Worm (Caenorhabditis elegans) whole organism, L3 larva: ENCODE results near the gene cpr-9.

Experiments used
- aly-2 ChIP-seq: fragments of 150-350 bp; optimal IDR thresholded peaks from 2 replicates; lab custom pipeline; 2014; ENCODE audit warnings: missing biosample characterization, missing genetic modification characterization
- ama-1 ChIP-seq: fragments of 150-350 bp; optimal IDR thresholded peaks from 2 replicates; lab custom pipeline; 2018
- ceh-16 ChIP-seq: sonication (generic microtip); optimal IDR thresholded peaks from 2 replicates; lab custom pipeline; 2017; ENCODE audit warnings: missing biosample characterization, missing genetic modification characterization
- ceh-28 ChIP-seq: fragments of 150-350 bp; optimal IDR thresholded peaks from 2 replicates; lab custom pipeline; 2014; ENCODE audit warnings: missing biosample characterization, missing genetic modification reagents, missing genetic modification characterization
- ceh-82 ChIP-seq: fragments of 150-350 bp; optimal IDR thresholded peaks from 2 replicates; lab custom pipeline; 2014; ENCODE audit warnings: missing biosample characterization, missing genetic modification characterization
- daf-12 ChIP-seq: fragments of 150-350 bp; optimal IDR thresholded peaks from 2 replicates; lab custom pipeline; 2014; ENCODE audit warnings: missing biosample characterization, missing genetic modification reagents, missing genetic modification characterization
- elt-2 ChIP-seq: sonication (generic microtip); optimal IDR thresholded peaks from 2 replicates; lab custom pipeline; 2016; ENCODE audit warnings: missing genetic modification reagents, mild to moderate bottlenecking, missing genetic modification characterization, missing compliant biosample characterization
- elt-3 ChIP-seq, 3 experiments: fragments of 150-350 bp in 1 of 3; sonication (generic microtip) in 2 of 3; optimal IDR thresholded peaks; 2 replicates in 2 of 3; 4 replicates in 1 of 3; lab custom pipeline; 2014 to 2017; ENCODE audit warnings: missing biosample characterization in 3 of 3, missing genetic modification characterization in 3 of 3
- fos-1 ChIP-seq: fragments of 150-350 bp; optimal IDR thresholded peaks from 2 replicates; lab custom pipeline; 2014; ENCODE audit warnings: missing biosample characterization, missing genetic modification characterization
- nhr-11 ChIP-seq: fragments of 150-350 bp; optimal IDR thresholded peaks from 2 replicates; lab custom pipeline; 2014; ENCODE audit warnings: missing biosample characterization, missing genetic modification characterization
- nhr-25 ChIP-seq: sonication (generic microtip); optimal IDR thresholded peaks from 2 replicates; lab custom pipeline; 2017; ENCODE audit warnings: missing biosample characterization, missing genetic modification characterization
- skn-1 ChIP-seq: fragments of 150-350 bp; optimal IDR thresholded peaks from 2 replicates; lab custom pipeline; 2014; ENCODE audit warnings: missing biosample characterization, missing genetic modification characterization
- tbx-2 ChIP-seq: sonication (generic microtip); optimal IDR thresholded peaks from 2 replicates; lab custom pipeline; 2016; ENCODE audit warnings: mild to moderate bottlenecking, missing genetic modification characterization, missing compliant biosample characterization
- ztf-4 ChIP-seq: fragments of 150-350 bp; optimal IDR thresholded peaks from 2 replicates; lab custom pipeline; 2014; ENCODE audit warnings: missing biosample characterization, missing genetic modification characterization

DNA sequence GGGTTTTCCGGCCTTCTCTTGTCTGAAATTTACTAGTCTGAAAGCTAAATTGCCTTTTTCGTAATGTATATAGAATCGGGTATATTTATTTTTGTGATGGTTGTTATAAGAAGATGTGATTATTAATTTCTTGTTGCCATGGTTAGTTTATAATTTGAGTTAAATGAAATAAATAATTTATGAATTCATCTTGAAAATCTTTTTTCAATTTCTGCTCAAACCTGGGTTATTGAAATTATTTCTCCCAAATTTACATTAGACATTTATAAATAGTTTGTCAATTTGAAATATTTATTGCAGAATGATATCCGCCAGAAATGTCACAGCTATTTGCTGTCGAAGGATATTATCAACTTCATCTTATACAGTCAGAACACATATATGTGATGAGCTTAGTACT lies 45.6 kb downstream of the cpr-9 start, which contains the start of gene dars-2:
- TF ChIP-seq aly-2 (tag; lab: Kevin White, UChicago), result no peak
- no peak for TF ChIP-seq elt-2 (tag; lab: Kevin White, UChicago)
- TF ChIP-seq ceh-82 (tag; lab: Kevin White, UChicago), result no peak
- no peak for TF ChIP-seq daf-12
- no peak for TF ChIP-seq nhr-25 (tag; lab: Kevin White, UChicago)
- no peak for TF ChIP-seq tbx-2
- no peak for TF ChIP-seq elt-3 (tag; optimal IDR thresholded peaks at IDR 0.05; lab: Kevin White, UChicago)
- TF ChIP-seq ama-1 (lab: Kevin White, UChicago), result no peak
- TF ChIP-seq skn-1, result no peak
- TF ChIP-seq ceh-28, result no peak
- TF ChIP-seq ceh-16, result no peak
- no peak for TF ChIP-seq ztf-4 (tag; lab: Kevin White, UChicago)
- no peak for TF ChIP-seq fos-1 (tag; lab: Kevin White, UChicago)
- no peak for TF ChIP-seq nhr-11 (tag; lab: Kevin White, UChicago)
